Fruit fly (Drosophila melanogaster): ENCODE measurements around the gene snRNP-U1-70K.

The snRNP-U1-70K gene

dm6 chr2L:6956725-6957124, 14.8 kb downstream of the snRNP-U1-70K start, which contains the start of the genes CG13775 and CG3430 (continued):
- no peak for TF ChIP-seq CG17359 (tag; optimal IDR thresholded peaks at IDR 0.05)
- TF ChIP-seq CG33213 (GFP tag; optimal IDR thresholded peaks at IDR 0.05), result peak; percentile 7
- peak; percentile 26 for TF ChIP-seq CG30403 (GFP tag; optimal IDR thresholded peaks at IDR 0.05)
- no peak for TF ChIP-seq nerfin-2 (GFP tag; IDR thresholded peaks at IDR 0.05; ENCODE audit: partially characterized antibody)
- no peak for TF ChIP-seq toy (GFP tag; IDR thresholded peaks at IDR 0.05)
- no peak for TF ChIP-seq CG4730 (GFP tag; IDR thresholded peaks at IDR 0.05)
- TF ChIP-seq prd (optimal IDR thresholded peaks at IDR 0.05), result no peak
- TF ChIP-seq prd (GFP tag; IDR thresholded peaks at IDR 0.05), result no peak
- no peak for TF ChIP-seq MTF-1 (GFP tag; optimal IDR thresholded peaks at IDR 0.05; ENCODE audit: borderline replicate concordance)
- TF ChIP-seq CG10366 (GFP tag; IDR thresholded peaks at IDR 0.05), result peak; percentile 18; the same call in 1 of the 2 replicates
- peak; percentile 49 for TF ChIP-seq MESR4 (GFP tag; optimal IDR thresholded peaks at IDR 0.05)
- TF ChIP-seq otp (GFP tag; IDR thresholded peaks at IDR 0.05), result no peak
- TF ChIP-seq CG5180 (GFP tag; optimal IDR thresholded peaks at IDR 0.05), result no peak
- TF ChIP-seq Xbp1 (GFP tag; optimal IDR thresholded peaks at IDR 0.05), result peak; percentile 19
- TF ChIP-seq CG9727 (GFP tag; optimal IDR thresholded peaks at IDR 0.05), result peak; percentile 44
- 0 out of 2 replicates have a peak, but pooled peaks have one; percentile 6 for TF ChIP-seq klu (GFP tag; IDR thresholded peaks at IDR 0.05)
- no peak for TF ChIP-seq schlank (tag; optimal IDR thresholded peaks at IDR 0.05)
- no peak for TF ChIP-seq D19A (tag; optimal IDR thresholded peaks at IDR 0.05)
- TF ChIP-seq org-1 (GFP tag; optimal IDR thresholded peaks at IDR 0.05), result no peak
- TF ChIP-seq phol (tag; optimal IDR thresholded peaks at IDR 0.05), result peak; percentile 53
- peak; percentile 66 for TF ChIP-seq Doc3 (GFP tag; IDR thresholded peaks at IDR 0.05; ENCODE audit: partially characterized antibody)
- peak; percentile 69 for TF ChIP-seq Dll (GFP tag; IDR thresholded peaks at IDR 0.05; ENCODE audit: partially characterized antibody)
- peak; percentile 5 for TF ChIP-seq pum (GFP tag; optimal IDR thresholded peaks at IDR 0.05)
- TF ChIP-seq ac (GFP tag; optimal IDR thresholded peaks at IDR 0.05), result no peak
- no peak for TF ChIP-seq usp (GFP tag; optimal IDR thresholded peaks at IDR 0.05)
- TF ChIP-seq CG6765 (GFP tag; optimal IDR thresholded peaks at IDR 0.05), result peak; percentile 33
- peak; percentile 83 for TF ChIP-seq E2f1 (GFP tag; IDR thresholded peaks at IDR 0.05)
- peak; percentile 8 for TF ChIP-seq jumu (GFP tag; optimal IDR thresholded peaks at IDR 0.05)
- no peak for TF ChIP-seq Fer2 (tag; optimal IDR thresholded peaks at IDR 0.05)
- peak; percentile 28 for TF ChIP-seq mirr (GFP tag; optimal IDR thresholded peaks at IDR 0.05)
- no peak for TF ChIP-seq ara (GFP tag; IDR thresholded peaks at IDR 0.05)
- TF ChIP-seq shn (GFP tag; optimal IDR thresholded peaks at IDR 0.05), result peak; percentile 33
- 0 out of 2 replicates have a peak, but pooled peaks have one; percentile 12 for TF ChIP-seq rib (GFP tag; IDR thresholded peaks at IDR 0.05)
- no peak for TF ChIP-seq CG10959 (GFP tag; IDR thresholded peaks at IDR 0.05)
- no peak for TF ChIP-seq en (GFP tag; optimal IDR thresholded peaks at IDR 0.05)
- no peak for TF ChIP-seq Sox100B (GFP tag; optimal IDR thresholded peaks at IDR 0.05)
- no peak for TF ChIP-seq grau (tag; optimal IDR thresholded peaks at IDR 0.05)
- peak; percentile 27 for TF ChIP-seq CoRest (tag; optimal IDR thresholded peaks at IDR 0.05)
- TF ChIP-seq CG4282 (GFP tag; optimal IDR thresholded peaks at IDR 0.05), result no peak
- TF ChIP-seq Oaz (GFP tag; IDR thresholded peaks at IDR 0.05), result no peak
- no peak for TF ChIP-seq CG8924 (tag; optimal IDR thresholded peaks at IDR 0.05)
- TF ChIP-seq zfh1 (GFP tag; IDR thresholded peaks at IDR 0.05), result peak; percentile 45; the same call in 2 of the 3 replicates
- no peak for TF ChIP-seq CG14965 (GFP tag; optimal IDR thresholded peaks at IDR 0.05; ENCODE audit: borderline replicate concordance)
- TF ChIP-seq gsb-n (tag; optimal IDR thresholded peaks at IDR 0.05), result no peak
- peak; percentile 66; the same call in 1 of the 2 replicates for TF ChIP-seq CG42726 (GFP tag; IDR thresholded peaks at IDR 0.05; ENCODE audit: partially characterized antibody)
- peak; percentile 15; the same call in 1 of the 2 replicates for TF ChIP-seq NFAT (GFP tag; IDR thresholded peaks at IDR 0.05)
- TF ChIP-seq croc (GFP tag; conservative IDR thresholded peaks at IDR 0.05), result no peak
- 0 out of 2 replicates have a peak, but pooled peaks have one; percentile 34 for TF ChIP-seq wdn (GFP tag; IDR thresholded peaks at IDR 0.05)
- no peak for TF ChIP-seq CG4854 (GFP tag; optimal IDR thresholded peaks at IDR 0.05)
- no peak for TF ChIP-seq Ravus (GFP tag; IDR thresholded peaks at IDR 0.05)
- TF ChIP-seq wek (GFP tag; optimal IDR thresholded peaks at IDR 0.05), result no peak
